Worm (Caenorhabditis elegans) whole organism, early embryonic: ENCODE results near the gene nhr-13.
"Not testable (repeated sequence)": the region's sequence is repeated elsewhere in the genome, so short reads cannot be mapped to it uniquely, and the experiment has no call there.

ENCODE experiments used
- B0310.2 ChIP-seq: sonication (generic microtip); optimal IDR thresholded peaks from 2 replicates; lab custom pipeline; 2016; ENCODE audit warnings: mild to moderate bottlenecking, missing genetic modification characterization, missing compliant biosample characterization
- F13C5.2 ChIP-seq: sonication (generic microtip); optimal IDR thresholded peaks from 2 replicates; lab custom pipeline; 2017; ENCODE audit warnings: mild to moderate bottlenecking, missing genetic modification characterization, inconsistent platforms, missing compliant biosample characterization
- aly-1 ChIP-seq: sonication (generic microtip); optimal IDR thresholded peaks from 2 replicates; lab custom pipeline; 2016; ENCODE audit warnings: missing genetic modification characterization, missing compliant biosample characterization
- ama-1 ChIP-seq: fragments of 150-350 bp; optimal IDR thresholded peaks from 2 replicates; lab custom pipeline; 2014
- ceh-13 ChIP-seq: fragments of 200-800 bp; sonication (Bioruptor generic); optimal IDR thresholded peaks from 2 replicates; lab custom pipeline; 2018; ENCODE audit warnings: mild to moderate bottlenecking, missing genetic modification characterization, missing compliant biosample characterization
- ceh-36 ChIP-seq: sonication (generic microtip); optimal IDR thresholded peaks from 2 replicates; lab custom pipeline; 2016; ENCODE audit warnings: missing genetic modification characterization, inconsistent platforms, missing compliant biosample characterization
- ets-7 ChIP-seq: sonication (generic microtip); optimal IDR thresholded peaks from 2 replicates; lab custom pipeline; 2016; ENCODE audit warnings: missing genotype, missing genetic modification characterization, missing compliant biosample characterization
- flt-1 ChIP-seq: fragments of 200-800 bp; sonication (Bioruptor generic); IDR thresholded peaks from 2 replicates; pipeline ENCODE4 v1.3.6; 2022; ENCODE audit warnings: missing genetic modification characterization, missing compliant biosample characterization
- hmbx-1 ChIP-seq: sonication (generic microtip); optimal IDR thresholded peaks from 2 replicates; lab custom pipeline; 2016; ENCODE audit warnings: mild to moderate bottlenecking, missing genetic modification characterization, missing compliant biosample characterization
- hmg-4 ChIP-seq: fragments of 200-800 bp; sonication (Bioruptor generic); optimal IDR thresholded peaks from 2 replicates; lab custom pipeline; 2018; ENCODE audit warnings: mild to moderate bottlenecking, missing genetic modification characterization, missing compliant biosample characterization
- hnd-1 ChIP-seq: sonication (generic microtip); optimal IDR thresholded peaks from 2 replicates; lab custom pipeline; 2016; ENCODE audit warnings: missing genetic modification characterization, missing compliant biosample characterization
- pes-1 ChIP-seq: fragments of 200-800 bp; sonication (Bioruptor generic); IDR thresholded peaks from 2 replicates; pipeline ENCODE4 v1.3.6; 2022; ENCODE audit warnings: missing genetic modification reagents, missing genetic modification characterization, missing compliant biosample characterization
- scrt-1 ChIP-seq: fragments of 200-800 bp; sonication (Bioruptor generic); IDR thresholded peaks from 2 replicates; pipeline ENCODE4 v1.3.6; 2022; ENCODE audit warnings: missing genetic modification characterization, missing compliant biosample characterization
- sea-1 ChIP-seq: fragments of 200-800 bp; sonication (Bioruptor generic); conservative IDR thresholded peaks from 2 replicates; pipeline ENCODE4 v1.3.6; 2022; ENCODE audit warnings: missing genetic modification characterization, missing compliant biosample characterization
- tbx-11 ChIP-seq: fragments of 200-800 bp; sonication (Bioruptor generic); IDR thresholded peaks from 2 replicates; pipeline ENCODE4 v1.3.6; 2022; ENCODE audit warnings: missing genetic modification characterization, missing compliant biosample characterization
- tbx-37 ChIP-seq: fragments of 200-800 bp; sonication (Bioruptor generic); conservative IDR thresholded peaks from 2 replicates; pipeline ENCODE4 v1.3.6; 2022; ENCODE audit warnings: missing genetic modification reagents, missing genetic modification characterization, missing compliant biosample characterization
- tra-4 ChIP-seq: sonication (generic microtip); optimal IDR thresholded peaks from 2 replicates; lab custom pipeline; 2017; ENCODE audit warnings: missing genetic modification characterization, missing compliant biosample characterization

The nhr-13 gene

ce11 chrV:2192117-2192516 lies at the start of gene nhr-13:
TSS of gene nhr-13 (plus strand) at chrV:2192485.
- TF ChIP-seq pes-1 (GFP tag; lab: Robert Waterston, UW) (no peak), ceh-13 (GFP tag; lab: Kevin White, UChicago) (no peak), tbx-37 (GFP tag; lab: Robert Waterston, UW) (no peak), scrt-1 (GFP tag; lab: Robert Waterston, UW) (no peak), flt-1 (GFP tag; lab: Robert Waterston, UW) (no peak), hmg-4 (GFP tag; lab: Kevin White, UChicago) (no peak), aly-1 (tag; lab: Kevin White, UChicago) (no peak), B0310.2 (tag; lab: Kevin White, UChicago) (no peak), F13C5.2 (no peak), hmbx-1 (no peak), sea-1 (no peak), ama-1 (lab: Kevin White, UChicago) (no peak), ets-7 (tag; lab: Kevin White, UChicago) (no peak), tra-4 (tag; lab: Kevin White, UChicago) (no peak), ceh-36 (no peak)

- not testable (repeated sequence) for TF ChIP-seq hnd-1; ets-7 (tag; lab: Kevin White, UChicago); hmbx-1
These were observed 47.9 kb upstream of the nhr-13 start, which contains the start of gene F22F7.12 for ce11 chrV:2144408-2144807. TSS of gene F22F7.12 (minus strand) at chrV:2144508.

- TF ChIP-seq B0310.2 (tag; lab: Kevin White, UChicago) = no peak
- TF ChIP-seq F13C5.2 = no peak
- TF ChIP-seq tra-4 (tag; lab: Kevin White, UChicago) = no peak
- no peak for TF ChIP-seq scrt-1 (GFP tag; lab: Robert Waterston, UW)
- no peak for TF ChIP-seq ama-1 (lab: Kevin White, UChicago)
- no peak for TF ChIP-seq flt-1 (GFP tag; lab: Robert Waterston, UW)
- TF ChIP-seq ets-7 (tag; lab: Kevin White, UChicago) = no peak
- TF ChIP-seq tbx-37 (GFP tag; lab: Robert Waterston, UW) = no peak
- TF ChIP-seq pes-1 (GFP tag; lab: Robert Waterston, UW) = no peak
- no peak for TF ChIP-seq hmbx-1
- no peak for TF ChIP-seq hnd-1
- TF ChIP-seq hmg-4 (GFP tag; lab: Kevin White, UChicago) = no peak
- TF ChIP-seq ceh-13 (GFP tag; lab: Kevin White, UChicago) = no peak
- TF ChIP-seq ceh-36 = no peak
These were observed 46.2 kb upstream of the nhr-13 start, which contains the start of gene str-52 for ce11 chrV:2146044-2146443. TSS of gene str-52 (minus strand) at chrV:2146144.

- TF ChIP-seq scrt-1 (GFP tag; lab: Robert Waterston, UW) (no peak), tbx-11 (GFP tag; lab: Robert Waterston, UW) (no peak), tra-4 (tag; lab: Kevin White, UChicago) (no peak), ama-1 (lab: Kevin White, UChicago) (no peak), ets-7 (tag; lab: Kevin White, UChicago) (no peak), F13C5.2 (no peak), hnd-1 (no peak), aly-1 (tag; lab: Kevin White, UChicago) (no peak), tbx-37 (GFP tag; lab: Robert Waterston, UW) (no peak), ceh-13 (GFP tag; lab: Kevin White, UChicago) (no peak), hmg-4 (GFP tag; lab: Kevin White, UChicago) (no peak), ceh-36 (no peak), pes-1 (GFP tag; lab: Robert Waterston, UW) (no peak), flt-1 (GFP tag; lab: Robert Waterston, UW) (no peak), sea-1 (no peak), B0310.2 (tag; lab: Kevin White, UChicago) (no peak), hmbx-1 (no peak)
These were observed 45.5 kb upstream of the nhr-13 start, which contains the start of gene srbc-20 for ce11 chrV:2146795-2147194. TSS of gene srbc-20 (plus strand) at chrV:2147095.

ce11 chrV:2149432-2149831 lies 42.9 kb upstream of the nhr-13 start, which contains the start of gene C45H4.21:
TSS of gene C45H4.21 (minus strand) at chrV:2149532.
- no peak for TF ChIP-seq scrt-1 (GFP tag; lab: Robert Waterston, UW)
- no peak for TF ChIP-seq ets-7 (tag; lab: Kevin White, UChicago)
- TF ChIP-seq pes-1 (GFP tag; lab: Robert Waterston, UW) = no peak
- no peak for TF ChIP-seq aly-1 (tag; lab: Kevin White, UChicago)
- TF ChIP-seq hnd-1 = no peak

- TF ChIP-seq aly-1 (tag; lab: Kevin White, UChicago) (no peak), tbx-37 (GFP tag; lab: Robert Waterston, UW) (no peak), sea-1 (no peak), hmg-4 (GFP tag; lab: Kevin White, UChicago) (no peak), hnd-1 (no peak), ets-7 (tag; lab: Kevin White, UChicago) (no peak), tra-4 (tag; lab: Kevin White, UChicago) (no peak), tbx-11 (GFP tag; lab: Robert Waterston, UW) (no peak), F13C5.2 (no peak)
These were observed 41.4 kb upstream of the nhr-13 start, which contains the start of gene C45H4.13 for ce11 chrV:2150876-2151275. TSS of gene C45H4.13 (minus strand) at chrV:2150976.

ce11 chrV:2151458-2151857 lies 40.8 kb upstream of the nhr-13 start, which contains the start of gene srbc-24:
TSS of gene srbc-24 (plus strand) at chrV:2151758.
- TF ChIP-seq B0310.2 (tag; lab: Kevin White, UChicago) (no peak), hmbx-1 (no peak), ceh-13 (GFP tag; lab: Kevin White, UChicago) (no peak), tbx-11 (GFP tag; lab: Robert Waterston, UW) (no peak), hnd-1 (no peak), aly-1 (tag; lab: Kevin White, UChicago) (no peak), ceh-36 (no peak), ama-1 (lab: Kevin White, UChicago) (no peak), flt-1 (GFP tag; lab: Robert Waterston, UW) (no peak), ets-7 (tag; lab: Kevin White, UChicago) (no peak), pes-1 (GFP tag; lab: Robert Waterston, UW) (no peak)
